Worm (Caenorhabditis elegans): ENCODE measurements around the gene fubl-1.
A peak's percentile ranks its signal among the peaks of the same experiment; 100 is the strongest.

fubl-1 gene

ce11 chrV:10247673-10248239 is 9.1 kb upstream of the fubl-1 start:
- TF ChIP-seq hlh-6 (tag; optimal IDR thresholded peaks at IDR 0.05) (no peak), ceh-22 (tag; optimal IDR thresholded peaks at IDR 0.05) (no peak), sox-2 (GFP tag; IDR thresholded peaks at IDR 0.05) (no peak), syd-9 (tag; optimal IDR thresholded peaks at IDR 0.05) (no peak), odd-2 (tag; optimal IDR thresholded peaks at IDR 0.05) (no peak), C38D4.7 (GFP tag; optimal IDR thresholded peaks at IDR 0.05) (no peak), ztf-16 (tag; optimal IDR thresholded peaks at IDR 0.05) (no peak), hlh-15 (tag; optimal IDR thresholded peaks at IDR 0.05) (no peak), unc-55 (GFP tag; optimal IDR thresholded peaks at IDR 0.05) (no peak), pha-2 (tag; optimal IDR thresholded peaks at IDR 0.05) (no peak), ceh-34 (tag; optimal IDR thresholded peaks at IDR 0.05) (no peak), ahr-1 (tag; optimal IDR thresholded peaks at IDR 0.05) (no peak), ref-2 (tag; optimal IDR thresholded peaks at IDR 0.05) (no peak), ttx-3 (tag; optimal IDR thresholded peaks at IDR 0.05) (no peak), fax-1 (tag; optimal IDR thresholded peaks at IDR 0.05) (no peak), hlh-13 (GFP tag; optimal IDR thresholded peaks at IDR 0.05) (no peak), pax-1 (tag; optimal IDR thresholded peaks at IDR 0.05) (no peak), pros-1 (tag; optimal IDR thresholded peaks at IDR 0.05) (no peak), fkh-10 (GFP tag; optimal IDR thresholded peaks at IDR 0.05) (no peak), ets-4 (tag; optimal IDR thresholded peaks at IDR 0.05) (no peak)

ce11 chrV:10246967-10247366 is 8.3 kb upstream of the fubl-1 start:
- no peak for TF ChIP-seq Y22D7AL.16 (tag; optimal IDR thresholded peaks at IDR 0.05)
- no peak for TF ChIP-seq ceh-48 (tag; optimal IDR thresholded peaks at IDR 0.05)

ce11 chrV:10246443-10246885 is 7.8 kb upstream of the fubl-1 start:
- TF ChIP-seq unc-42 (tag; optimal IDR thresholded peaks at IDR 0.05) (peak; percentile 17), unc-3 (GFP tag; conservative IDR thresholded peaks at IDR 0.05) (no peak), unc-3 (tag; optimal IDR thresholded peaks at IDR 0.05) (no peak), hlh-30 (tag; optimal IDR thresholded peaks at IDR 0.05; ENCODE audit: insufficient read depth) (peak; percentile 2)

- TF ChIP-seq hlh-13 (GFP tag; optimal IDR thresholded peaks at IDR 0.05) (no peak), hlh-30 (tag; optimal IDR thresholded peaks at IDR 0.05; ENCODE audit: insufficient read depth) (no peak), fax-1 (tag; optimal IDR thresholded peaks at IDR 0.05) (no peak), unc-42 (tag; optimal IDR thresholded peaks at IDR 0.05) (no peak), unc-55 (GFP tag; optimal IDR thresholded peaks at IDR 0.05) (no peak), lim-6 (tag; optimal IDR thresholded peaks at IDR 0.05) (no peak)
These were observed 6.9 kb upstream of the fubl-1 start for ce11 chrV:10245615-10246014.

ce11 chrV:10244018-10244720 is 5.5 kb upstream of the fubl-1 start:
- no peak for TF ChIP-seq ceh-2 (tag; optimal IDR thresholded peaks at IDR 0.05)
- no peak for TF ChIP-seq ttx-3 (tag; optimal IDR thresholded peaks at IDR 0.05)
- TF ChIP-seq unc-42 (tag; optimal IDR thresholded peaks at IDR 0.05): no peak
- no peak for TF ChIP-seq npax-4 (tag; optimal IDR thresholded peaks at IDR 0.05)
- TF ChIP-seq nhr-11 (tag; optimal IDR thresholded peaks at IDR 0.05): no peak
- no peak for TF ChIP-seq sdc-2 (tag; optimal IDR thresholded peaks at IDR 0.05)
- TF ChIP-seq elt-2 (tag; optimal IDR thresholded peaks at IDR 0.05): peak; percentile 76
- no peak for TF ChIP-seq sox-4 (tag; optimal IDR thresholded peaks at IDR 0.05)
- TF ChIP-seq hlh-30 (tag; optimal IDR thresholded peaks at IDR 0.05; ENCODE audit: insufficient read depth): no peak

All from whole organism, late embryonic.